Worm (Caenorhabditis elegans): ENCODE data around the gene pro-2.

The pro-2 gene

ce11 chrII:10379546-10379945 lies 34.6 kb upstream of the pro-2 start:
- peak; percentile 24 for TF ChIP-seq nhr-71 (tag; optimal IDR thresholded peaks at IDR 0.05)
- TF ChIP-seq swsn-7 (tag; optimal IDR thresholded peaks at IDR 0.05) = peak; percentile 0
- TF ChIP-seq nhr-77 (tag; optimal IDR thresholded peaks at IDR 0.05) = no peak
- peak; percentile 16 for TF ChIP-seq nhr-47 (tag; optimal IDR thresholded peaks at IDR 0.05)
- no peak for TF ChIP-seq rnt-1 (tag; optimal IDR thresholded peaks at IDR 0.05)
- TF ChIP-seq nhr-84 (tag; optimal IDR thresholded peaks at IDR 0.05) = no peak
- TF ChIP-seq unc-98 (GFP tag; IDR thresholded peaks at IDR 0.05) = no peak
- peak; percentile 51 for TF ChIP-seq dsc-1 (tag; optimal IDR thresholded peaks at IDR 0.05)
- no peak for TF ChIP-seq hlh-4 (tag; optimal IDR thresholded peaks at IDR 0.05)
- no peak for TF ChIP-seq mep-1 (tag; optimal IDR thresholded peaks at IDR 0.05)
- no peak for TF ChIP-seq tlp-1 (tag; optimal IDR thresholded peaks at IDR 0.05)
- TF ChIP-seq nhr-90 (tag; optimal IDR thresholded peaks at IDR 0.05; ENCODE audit: poor library complexity) = no peak
- no peak for TF ChIP-seq nhr-237 (tag; optimal IDR thresholded peaks at IDR 0.05)
- TF ChIP-seq egl-13 (tag; optimal IDR thresholded peaks at IDR 0.05) = peak; percentile 30
- TF ChIP-seq blmp-1 (tag; optimal IDR thresholded peaks at IDR 0.05) = no peak
- no peak for TF ChIP-seq nhr-76 (tag; optimal IDR thresholded peaks at IDR 0.05)
- peak; percentile 13 for TF ChIP-seq nhr-85 (tag)
- no peak for TF ChIP-seq mdl-1 (tag; optimal IDR thresholded peaks at IDR 0.05)
- no peak for TF ChIP-seq zag-1 (tag; optimal IDR thresholded peaks at IDR 0.05)
- TF ChIP-seq fkh-8 (tag; optimal IDR thresholded peaks at IDR 0.05) = peak; percentile 80
- TF ChIP-seq pqm-1 (tag; optimal IDR thresholded peaks at IDR 0.05) = no peak
- TF ChIP-seq lin-14 (GFP tag; optimal IDR thresholded peaks at IDR 0.05) = peak; percentile 43
- no peak for TF ChIP-seq sup-37 (GFP tag; optimal IDR thresholded peaks at IDR 0.05)
- TF ChIP-seq lsy-2 (tag; optimal IDR thresholded peaks at IDR 0.05) = no peak

DNA sequence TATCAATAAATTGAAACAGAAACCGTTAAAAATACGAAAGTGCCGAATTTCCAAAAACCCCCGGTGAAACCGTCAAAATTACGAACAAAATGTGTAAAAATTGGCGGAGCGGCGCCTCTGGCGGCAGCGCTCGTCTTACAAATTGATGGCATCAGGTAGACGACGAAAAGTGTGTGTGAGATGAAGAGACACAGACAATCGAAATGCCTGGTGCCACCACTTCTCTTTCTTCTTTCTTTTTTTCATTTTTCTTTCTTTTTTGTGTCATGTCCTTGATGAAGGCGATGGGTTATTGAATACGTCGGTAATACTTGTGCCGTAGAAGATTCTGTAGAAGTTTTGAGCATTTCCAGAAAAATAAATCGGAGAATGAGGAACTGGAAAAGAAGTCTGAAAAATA lies 33.0 kb upstream of the pro-2 start:
- no peak for TF ChIP-seq nhr-71 (tag; optimal IDR thresholded peaks at IDR 0.05)
- no peak for TF ChIP-seq nhr-77 (tag; optimal IDR thresholded peaks at IDR 0.05)
- TF ChIP-seq irx-1 (tag; optimal IDR thresholded peaks at IDR 0.05) = no peak
- peak; percentile 65 for TF ChIP-seq pag-3 (tag; optimal IDR thresholded peaks at IDR 0.05; ENCODE audit: borderline replicate concordance, insufficient read depth)
- TF ChIP-seq blmp-1 (tag; optimal IDR thresholded peaks at IDR 0.05) = peak; percentile 78
- TF ChIP-seq isw-1 (GFP tag; IDR thresholded peaks at IDR 0.05) = no peak
- no peak for TF ChIP-seq efl-1 (optimal IDR thresholded peaks at IDR 0.05)
- TF ChIP-seq efl-1 (GFP tag; optimal IDR thresholded peaks at IDR 0.05 in 1 of 2) = peak in 1 of 2 experiments; percentile 71
- TF ChIP-seq lin-14 (GFP tag; optimal IDR thresholded peaks at IDR 0.05) = peak; percentile 40
- TF ChIP-seq rnt-1 (tag; optimal IDR thresholded peaks at IDR 0.05) = peak; percentile 33
- 0 out of 2 replicates have a peak, but pooled peaks have one; percentile 5 for TF ChIP-seq nhr-19 (GFP tag; conservative IDR thresholded peaks at IDR 0.05)
- peak; percentile 28 for TF ChIP-seq snu-23 (GFP tag; optimal IDR thresholded peaks at IDR 0.05)
- TF ChIP-seq aly-2 (tag; optimal IDR thresholded peaks at IDR 0.05) = no peak
- no peak for TF ChIP-seq nhr-28 (tag; optimal IDR thresholded peaks at IDR 0.05)
- TF ChIP-seq egl-13 (tag; optimal IDR thresholded peaks at IDR 0.05) = no peak

DNA sequence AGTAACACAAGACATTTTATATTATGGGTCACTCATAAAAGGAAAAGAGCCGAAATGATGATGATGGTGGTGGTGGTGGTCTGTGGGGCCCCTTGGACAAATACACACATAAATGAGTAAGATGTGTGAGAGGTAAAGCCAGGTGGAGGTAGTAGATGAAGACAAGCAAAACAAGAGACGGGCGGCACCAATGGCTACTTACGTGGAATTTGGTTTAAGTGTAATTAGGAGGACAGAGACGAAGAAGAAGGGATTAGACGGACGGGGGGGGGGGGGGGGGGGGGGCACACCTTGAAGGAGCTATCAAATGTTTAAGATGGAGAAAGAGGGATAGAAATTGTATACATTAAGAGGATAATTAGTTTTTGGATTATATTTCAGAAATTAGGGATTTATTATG lies 29.9 kb upstream of the pro-2 start:
- TF ChIP-seq alr-1 (tag; optimal IDR thresholded peaks at IDR 0.05; ENCODE audit: borderline replicate concordance) (no peak), nhr-71 (tag; optimal IDR thresholded peaks at IDR 0.05) (no peak), nhr-19 (GFP tag; conservative IDR thresholded peaks at IDR 0.05) (no peak), ama-1 (optimal IDR thresholded peaks at IDR 0.05) (no peak), unc-130 (tag; optimal IDR thresholded peaks at IDR 0.05) (no peak), efl-3 (GFP tag; optimal IDR thresholded peaks at IDR 0.05) (no peak), ceh-88 (GFP tag; IDR thresholded peaks at IDR 0.05) (no peak), egl-13 (tag; optimal IDR thresholded peaks at IDR 0.05) (no peak), mef-2 (tag; optimal IDR thresholded peaks at IDR 0.05) (no peak), tlp-1 (tag; optimal IDR thresholded peaks at IDR 0.05) (no peak), F16B12.6 (tag; optimal IDR thresholded peaks at IDR 0.05) (no peak), pqm-1 (tag; optimal IDR thresholded peaks at IDR 0.05) (no peak), lin-35 (GFP tag; optimal IDR thresholded peaks at IDR 0.05) (no peak), ztf-4 (tag; optimal IDR thresholded peaks at IDR 0.05) (no peak), ets-5 (GFP tag; IDR thresholded peaks at IDR 0.05) (no peak), dpl-1 (GFP tag; optimal IDR thresholded peaks at IDR 0.05) (no peak)
